Fruit fly (Drosophila melanogaster) whole organism, embryonic: ENCODE data around the gene CG10365.

Experiments used
- Blimp-1 ChIP-seq: fragments of 200-800 bp; sonication (Bioruptor generic); optimal IDR thresholded peaks from 3 replicates; lab custom pipeline; 2018; ENCODE audit warnings: missing biosample characterization, missing genetic modification characterization, mild to moderate bottlenecking, moderate library complexity, missing genetic modification reagents
- BtbVII ChIP-seq: fragments of 200-800 bp; sonication (Bioruptor generic); optimal IDR thresholded peaks from 3 replicates; lab custom pipeline; 2017; ENCODE audit warnings: missing biosample characterization, mild to moderate bottlenecking, missing genetic modification characterization
- CG10147 ChIP-seq: fragments of 200-800 bp; sonication (Bioruptor generic); optimal IDR thresholded peaks from 2 replicates; lab custom pipeline; 2019; ENCODE audit warnings: missing biosample characterization, mild to moderate bottlenecking, missing genetic modification characterization, moderate library complexity
- CG1024 ChIP-seq: fragments of 200-800 bp; sonication (Bioruptor generic); IDR thresholded peaks from 2 replicates; pipeline ENCODE4 v1.3.6; 2022; ENCODE audit warnings: missing biosample characterization, missing genetic modification characterization
- CG10274 ChIP-seq: fragments of 200-800 bp; sonication (Bioruptor generic); optimal IDR thresholded peaks from 3 replicates; lab custom pipeline; 2017; ENCODE audit warnings: missing biosample characterization, mild to moderate bottlenecking, missing genetic modification characterization
- CG10654 ChIP-seq: fragments of 200-800 bp; sonication (Bioruptor generic); optimal IDR thresholded peaks from 2 replicates; lab custom pipeline; 2016; ENCODE audit warnings: missing biosample characterization, missing genetic modification characterization
- CG14050 ChIP-seq: fragments of 200-800 bp; sonication (Bioruptor generic); IDR thresholded peaks from 3 replicates; pipeline ENCODE4 v1.3.6; 2022; ENCODE audit warnings: missing biosample characterization, missing genetic modification characterization
- CG14710 ChIP-seq: fragments of 200-800 bp; sonication (Bioruptor generic); optimal IDR thresholded peaks from 3 replicates; lab custom pipeline; 2019; ENCODE audit warnings: missing biosample characterization, mild to moderate bottlenecking, missing genetic modification characterization, moderate library complexity
- CG15269 ChIP-seq: fragments of 200-800 bp; sonication (Bioruptor generic); optimal IDR thresholded peaks from 2 replicates; lab custom pipeline; 2018; ENCODE audit warnings: missing biosample characterization, mild to moderate bottlenecking, missing genetic modification characterization, moderate library complexity
- CG15601 ChIP-seq: fragments of 200-800 bp; sonication (Bioruptor generic); optimal IDR thresholded peaks from 3 replicates; lab custom pipeline; 2019; ENCODE audit warnings: missing biosample characterization, mild to moderate bottlenecking, missing genetic modification characterization, moderate library complexity
- CG17328 ChIP-seq: fragments of 200-800 bp; sonication (Bioruptor generic); IDR thresholded peaks from 2 replicates; pipeline ENCODE4 v1.3.6; 2022; ENCODE audit warnings: missing biosample characterization, missing genetic modification characterization
- CG2116 ChIP-seq: fragments of 200-800 bp; sonication (Bioruptor generic); optimal IDR thresholded peaks from 3 replicates; lab custom pipeline; 2018; ENCODE audit warnings: missing biosample characterization, mild to moderate bottlenecking, missing genetic modification characterization
- CG30403 ChIP-seq: fragments of 200-800 bp; sonication (Bioruptor generic); optimal IDR thresholded peaks from 3 replicates; lab custom pipeline; 2016; ENCODE audit warnings: missing biosample characterization, missing genetic modification characterization
- CG3065 ChIP-seq: fragments of 200-800 bp; sonication (Bioruptor generic); optimal IDR thresholded peaks from 2 replicates; lab custom pipeline; 2016; ENCODE audit warnings: missing biosample characterization, missing genetic modification characterization
- CG33213 ChIP-seq: fragments of 200-800 bp; sonication (Bioruptor generic); optimal IDR thresholded peaks from 3 replicates; lab custom pipeline; 2016; ENCODE audit warnings: missing biosample characterization, missing genetic modification characterization
- CG43689 ChIP-seq: fragments of 200-800 bp; sonication (Bioruptor generic); IDR thresholded peaks from 2 replicates; pipeline ENCODE4 v1.3.6; 2022; ENCODE audit warnings: missing biosample characterization, missing genetic modification characterization
- CG4707 ChIP-seq: fragments of 200-800 bp; sonication (Bioruptor generic); optimal IDR thresholded peaks from 2 replicates; lab custom pipeline; 2018; ENCODE audit warnings: missing biosample characterization, mild to moderate bottlenecking, missing genetic modification characterization, moderate library complexity
- CG6854 ChIP-seq: fragments of 200-800 bp; sonication (Bioruptor generic); optimal IDR thresholded peaks from 3 replicates; lab custom pipeline; 2017; ENCODE audit warnings: missing biosample characterization, mild to moderate bottlenecking, missing genetic modification characterization
- CG8944 ChIP-seq: fragments of 200-800 bp; sonication (Bioruptor generic); optimal IDR thresholded peaks from 3 replicates; lab custom pipeline; 2016; ENCODE audit warnings: missing biosample characterization, missing genetic modification characterization
- CG9215 ChIP-seq: fragments of 200-800 bp; sonication (Bioruptor generic); IDR thresholded peaks from 2 replicates; pipeline ENCODE4 v1.3.6; 2022; ENCODE audit warnings: missing biosample characterization, missing genetic modification characterization
- CG9876 ChIP-seq: fragments of 200-800 bp; sonication (Bioruptor generic); optimal IDR thresholded peaks from 2 replicates; lab custom pipeline; 2016; ENCODE audit warnings: missing biosample characterization, missing genetic modification characterization
- D ChIP-seq, 2 experiments: fragments of 200-800 bp in 1 of 2; fragments of >200 bp in 1 of 2; sonication (Bioruptor generic) in 1 of 2; optimal IDR thresholded peaks; 2 replicates in 1 of 2; 3 replicates in 1 of 2; lab custom pipeline; 2017; ENCODE audit warnings: mild to moderate bottlenecking in 1 of 2, missing biosample characterization in 1 of 2, missing genetic modification characterization in 1 of 2, missing genetic modification reagents in 1 of 2
- GATAe ChIP-seq: fragments of 200-800 bp; sonication (Bioruptor generic); conservative IDR thresholded peaks from 2 replicates; pipeline ENCODE4 v1.3.6; 2022; ENCODE audit warnings: missing biosample characterization, missing genetic modification characterization
- H2.0 ChIP-seq: fragments of 200-800 bp; sonication (Bioruptor generic); IDR thresholded peaks from 2 replicates; pipeline ENCODE4 v1.3.6; 2022; ENCODE audit warnings: missing biosample characterization, missing genetic modification characterization
- HLHmδ ChIP-seq: fragments of 200-800 bp; sonication (Bioruptor generic); optimal IDR thresholded peaks from 2 replicates; lab custom pipeline; 2018; ENCODE audit warnings: missing biosample characterization, mild to moderate bottlenecking, missing genetic modification characterization, moderate library complexity
- Mad ChIP-seq: fragments of 200-800 bp; sonication (Bioruptor generic); optimal IDR thresholded peaks from 2 replicates; lab custom pipeline; 2016; ENCODE audit warnings: missing biosample characterization, missing genetic modification characterization
- NC2α ChIP-seq: fragments of 200-800 bp; sonication (Bioruptor generic); optimal IDR thresholded peaks from 2 replicates; lab custom pipeline; 2016; ENCODE audit warnings: missing biosample characterization, missing genetic modification characterization
- Nf-YB ChIP-seq: fragments of 200-800 bp; sonication (Bioruptor generic); optimal IDR thresholded peaks from 3 replicates; lab custom pipeline; 2019; ENCODE audit warnings: missing biosample characterization, mild to moderate bottlenecking, missing genetic modification characterization, moderate library complexity
- PHDP ChIP-seq: fragments of 200-800 bp; sonication (Bioruptor generic); optimal IDR thresholded peaks from 3 replicates; lab custom pipeline; 2018; ENCODE audit warnings: missing biosample characterization, mild to moderate bottlenecking, missing genetic modification characterization, moderate library complexity
- Side ChIP-seq: fragments of 200-800 bp; sonication (Bioruptor generic); optimal IDR thresholded peaks from 2 replicates; lab custom pipeline; 2016; ENCODE audit warnings: missing biosample characterization, missing genetic modification characterization
- Sox100B ChIP-seq: fragments of 200-800 bp; sonication (Bioruptor generic); optimal IDR thresholded peaks from 3 replicates; lab custom pipeline; 2018; ENCODE audit warnings: missing biosample characterization, mild to moderate bottlenecking, missing genetic modification characterization
- Spps ChIP-seq: fragments of 200-800 bp; sonication (Bioruptor generic); optimal IDR thresholded peaks from 2 replicates; lab custom pipeline; 2018; ENCODE audit warnings: missing biosample characterization, mild to moderate bottlenecking, missing genetic modification characterization
- az2 ChIP-seq: fragments of 200-800 bp; sonication (Bioruptor generic); optimal IDR thresholded peaks from 3 replicates; lab custom pipeline; 2016; ENCODE audit warnings: missing biosample characterization, missing genetic modification characterization
- cas ChIP-seq: fragments of 200-800 bp; sonication (Bioruptor generic); IDR thresholded peaks from 2 replicates; pipeline ENCODE4 v1.3.6; 2022; ENCODE audit warnings: missing biosample characterization, missing genetic modification characterization
- cato ChIP-seq: fragments of 200-800 bp; sonication (Bioruptor generic); optimal IDR thresholded peaks from 2 replicates; lab custom pipeline; 2016; ENCODE audit warnings: missing biosample characterization, missing genetic modification characterization, borderline replicate concordance
- chif ChIP-seq, 2 experiments: fragments of 200-800 bp; sonication (Bioruptor generic); optimal IDR thresholded peaks; 3 replicates each; lab custom pipeline; 2016; ENCODE audit warnings: missing biosample characterization in 2 of 2, missing genetic modification characterization in 2 of 2
- danr ChIP-seq: fragments of 200-800 bp; sonication (Bioruptor generic); IDR thresholded peaks from 2 replicates; pipeline ENCODE4 v1.3.6; 2022; ENCODE audit warnings: missing biosample characterization, missing genetic modification characterization
- fd3F ChIP-seq: fragments of 200-800 bp; sonication (Bioruptor generic); optimal IDR thresholded peaks from 2 replicates; lab custom pipeline; 2018; ENCODE audit warnings: missing biosample characterization, mild to moderate bottlenecking, missing genetic modification characterization, moderate library complexity
- fd96Cb ChIP-seq: fragments of 200-800 bp; sonication (Bioruptor generic); optimal IDR thresholded peaks from 2 replicates; lab custom pipeline; 2018; ENCODE audit warnings: missing biosample characterization, mild to moderate bottlenecking, missing genetic modification characterization, moderate library complexity
- gsb-n ChIP-seq: fragments of 200-800 bp; sonication (Bioruptor generic); optimal IDR thresholded peaks from 3 replicates; lab custom pipeline; 2018; ENCODE audit warnings: missing biosample characterization, mild to moderate bottlenecking, missing genetic modification characterization
- onecut ChIP-seq: fragments of 200-800 bp; sonication (Bioruptor generic); IDR thresholded peaks from 2 replicates; pipeline ENCODE4 v1.3.6; 2022; ENCODE audit warnings: missing biosample characterization, missing genetic modification characterization
- org-1 ChIP-seq: fragments of 200-800 bp; sonication (Bioruptor generic); optimal IDR thresholded peaks from 2 replicates; lab custom pipeline; 2017; ENCODE audit warnings: missing biosample characterization, missing genetic modification characterization
- peb ChIP-seq: fragments of 200-800 bp; sonication (Bioruptor generic); IDR thresholded peaks from 2 replicates; pipeline ENCODE4 v1.3.6; 2022; ENCODE audit warnings: missing biosample characterization, missing genetic modification characterization
- pzg ChIP-seq: fragments of 200-800 bp; sonication (Bioruptor generic); optimal IDR thresholded peaks from 3 replicates; lab custom pipeline; 2018; ENCODE audit warnings: missing biosample characterization, mild to moderate bottlenecking, missing genetic modification characterization, moderate library complexity
- sim ChIP-seq: fragments of 200-800 bp; sonication (Bioruptor generic); IDR thresholded peaks from 2 replicates; pipeline ENCODE4 v1.3.6; 2022; ENCODE audit warnings: missing biosample characterization, missing genetic modification characterization
- stc ChIP-seq: fragments of 200-800 bp; sonication (Bioruptor generic); IDR thresholded peaks from 2 replicates; pipeline ENCODE4 v1.3.6; 2022; ENCODE audit warnings: missing biosample characterization, missing genetic modification characterization
- tap ChIP-seq: fragments of 200-800 bp; optimal IDR thresholded peaks from 3 replicates; lab custom pipeline; 2019; ENCODE audit warnings: missing biosample characterization, mild to moderate bottlenecking, missing genetic modification characterization, moderate library complexity
- trem ChIP-seq: fragments of 200-800 bp; optimal IDR thresholded peaks from 3 replicates; lab custom pipeline; 2019; ENCODE audit warnings: missing biosample characterization, mild to moderate bottlenecking, missing genetic modification characterization, moderate library complexity
- vvl ChIP-seq: fragments of 200-800 bp; sonication (Bioruptor generic); IDR thresholded peaks from 2 replicates; pipeline ENCODE4 v1.3.6; 2022; ENCODE audit warnings: missing biosample characterization, missing genetic modification characterization

The CG10365 gene

dm6 chr3R:23709508-23710208 lies 13.5 kb upstream of the CG10365 start, which contains the start of gene CG10301 (continued):
- peak; percentile 9 for TF ChIP-seq NC2α (GFP tag; lab: Kevin White, UChicago)
- no peak for TF ChIP-seq fd3F (GFP tag; lab: Kevin White, UChicago)
- TF ChIP-seq stc (GFP tag; lab: Robert Waterston, UW): no peak
- TF ChIP-seq D (optimal IDR thresholded peaks at IDR 0.05; lab: Kevin White, UChicago): no peak
- peak; percentile 61 for TF ChIP-seq D (GFP tag; optimal IDR thresholded peaks at IDR 0.05; lab: Kevin White, UChicago)
- TF ChIP-seq CG14710 (tag; lab: Kevin White, UChicago): peak; percentile 78
- TF ChIP-seq CG10147 (GFP tag; lab: Kevin White, UChicago): no peak
- TF ChIP-seq gsb-n: peak; percentile 48
- peak; percentile 71 for TF ChIP-seq vvl (GFP tag; lab: Robert Waterston, UW)
- no peak for TF ChIP-seq danr (GFP tag; lab: Robert Waterston, UW)
- TF ChIP-seq CG6854 (GFP tag; lab: Kevin White, UChicago): no peak
- no peak for TF ChIP-seq HLHmδ (GFP tag; lab: Kevin White, UChicago)
- TF ChIP-seq Mad (GFP tag; lab: Kevin White, UChicago): no peak
- TF ChIP-seq onecut (GFP tag; lab: Robert Waterston, UW): peak; percentile 50; the same call in 1 of the 2 replicates
- no peak for TF ChIP-seq cas (GFP tag; lab: Robert Waterston, UW)
- peak; percentile 67 for TF ChIP-seq Blimp-1 (GFP tag; lab: Kevin White, UChicago)
- TF ChIP-seq CG1024: peak; percentile 46; the same call in 1 of the 2 replicates
- TF ChIP-seq CG30403 (GFP tag; lab: Kevin White, UChicago): peak; percentile 54
- TF ChIP-seq Sox100B (GFP tag; lab: Kevin White, UChicago): peak; percentile 50
- TF ChIP-seq H2.0: peak; percentile 56; the same call in 1 of the 2 replicates
- no peak for TF ChIP-seq pzg (GFP tag; lab: Kevin White, UChicago)
- peak; percentile 47 for TF ChIP-seq CG10654 (GFP tag; lab: Kevin White, UChicago)
- TF ChIP-seq CG9215 (GFP tag; lab: Robert Waterston, UW): no peak
- peak; percentile 30 to 77 for TF ChIP-seq chif (GFP tag; optimal IDR thresholded peaks at IDR 0.05; lab: Kevin White, UChicago)
- peak; percentile 67 for TF ChIP-seq CG15601 (tag; lab: Kevin White, UChicago)
- TF ChIP-seq az2 (GFP tag; lab: Kevin White, UChicago): peak; percentile 64
- TF ChIP-seq GATAe (GFP tag; lab: Robert Waterston, UW): 0 out of 2 replicates have a peak, but pooled peaks have one; percentile 19
- TF ChIP-seq CG33213 (GFP tag; lab: Kevin White, UChicago): peak; percentile 19
- TF ChIP-seq peb (GFP tag; lab: Robert Waterston, UW): peak; percentile 48
- peak; percentile 20 for TF ChIP-seq CG2116 (GFP tag; lab: Kevin White, UChicago)
- TF ChIP-seq CG10274: no peak
- peak; percentile 22 for TF ChIP-seq CG8944 (GFP tag; lab: Kevin White, UChicago)
- peak; percentile 21 for TF ChIP-seq CG4707 (GFP tag; lab: Kevin White, UChicago)
- TF ChIP-seq org-1 (GFP tag; lab: Kevin White, UChicago): peak; percentile 35
- TF ChIP-seq CG3065 (GFP tag; lab: Kevin White, UChicago): peak; percentile 43
- peak; percentile 69 for TF ChIP-seq fd96Cb (tag; lab: Kevin White, UChicago)
- TF ChIP-seq trem: peak; percentile 49
- peak; percentile 41 for TF ChIP-seq CG15269 (tag; lab: Kevin White, UChicago)
- peak; percentile 10 for TF ChIP-seq Side (GFP tag; lab: Kevin White, UChicago)
- no peak for TF ChIP-seq CG9876 (GFP tag; lab: Kevin White, UChicago)
- no peak for TF ChIP-seq CG43689 (GFP tag; lab: Robert Waterston, UW)
- peak; percentile 28 for TF ChIP-seq Spps (tag; lab: Kevin White, UChicago)
- TF ChIP-seq cato: peak; percentile 40
- TF ChIP-seq CG17328 (GFP tag; lab: Robert Waterston, UW): peak; percentile 81
- TF ChIP-seq PHDP (tag; lab: Kevin White, UChicago): peak; percentile 37
- TF ChIP-seq CG14050 (GFP tag; lab: Robert Waterston, UW): no peak
- TF ChIP-seq Nf-YB: peak; percentile 8
- peak; percentile 31; the same call in 1 of the 2 replicates for TF ChIP-seq sim
- no peak for TF ChIP-seq BtbVII
- TF ChIP-seq tap (tag; lab: Kevin White, UChicago): peak; percentile 0
